Worm (Caenorhabditis elegans): ENCODE data around the gene rpb-6.
A peak's percentile ranks its signal among the peaks of the same experiment; 100 is the strongest.

Gene rpb-6

ce11 chrII:10570302-10570701, 8.9 kb upstream of the rpb-6 start, which contains the start of gene txt-13:
Gene txt-13 (plus strand): TSS chrII:10570602.
- TF ChIP-seq daf-16 (GFP tag; optimal IDR thresholded peaks at IDR 0.05), result no peak
- no peak for TF ChIP-seq daf-16 (tag; optimal IDR thresholded peaks at IDR 0.05)
- TF ChIP-seq F26F4.8 (GFP tag; conservative IDR thresholded peaks at IDR 0.05), result no peak
- no peak for TF ChIP-seq lin-1 (GFP tag; IDR thresholded peaks at IDR 0.05)
- TF ChIP-seq Y75B8A.6 (GFP tag; IDR thresholded peaks at IDR 0.05), result no peak
- TF ChIP-seq unc-39 (tag; optimal IDR thresholded peaks at IDR 0.05), result no peak
- no peak for TF ChIP-seq dmd-6 (GFP tag; IDR thresholded peaks at IDR 0.05)
- no peak for TF ChIP-seq mxl-3 (GFP tag; optimal IDR thresholded peaks at IDR 0.05)
- TF ChIP-seq F49E8.2 (tag; optimal IDR thresholded peaks at IDR 0.05; ENCODE audit: borderline replicate concordance), result no peak
- TF ChIP-seq madf-5 (GFP tag; IDR thresholded peaks at IDR 0.05), result no peak
- no peak for TF ChIP-seq R02D3.7 (tag; optimal IDR thresholded peaks at IDR 0.05)

- TF ChIP-seq aly-2 (tag; optimal IDR thresholded peaks at IDR 0.05) (no peak), sdz-12 (GFP tag; optimal IDR thresholded peaks at IDR 0.05) (no peak), ceh-20 (GFP tag; IDR thresholded peaks at IDR 0.05) (no peak), F10B5.3 (tag; optimal IDR thresholded peaks at IDR 0.05) (no peak)
Measured at ce11 chrII:10571967-10572366, 7.2 kb upstream of the rpb-6 start, which contains the start of gene C06A1.3. Gene C06A1.3 (plus strand): TSS chrII:10572267.

DNA sequence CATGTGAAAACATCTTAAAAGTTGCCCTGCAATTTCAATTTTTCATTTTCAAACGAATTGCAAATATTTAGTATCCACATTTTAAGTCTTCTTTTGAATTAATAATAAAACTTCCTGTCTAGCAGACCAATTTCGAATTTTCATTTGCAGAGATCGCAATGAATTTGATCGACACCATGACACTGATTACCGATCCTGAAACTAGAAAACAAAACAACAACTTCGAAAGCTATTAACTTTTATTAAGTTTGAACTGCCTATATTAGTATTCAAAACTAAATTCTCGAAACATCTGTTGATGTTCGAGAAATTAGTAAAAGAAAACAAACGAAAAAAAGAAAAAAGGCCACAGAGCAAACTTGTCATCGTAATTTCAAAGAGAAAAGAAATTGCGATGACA, 5.0 kb upstream of the rpb-6 start:
- TF ChIP-seq lin-39 (tag; optimal IDR thresholded peaks at IDR 0.05) (no peak), daf-19 (GFP tag; conservative IDR thresholded peaks at IDR 0.05) (no peak), nhr-25 (tag; optimal IDR thresholded peaks at IDR 0.05; ENCODE audit: borderline replicate concordance, insufficient read depth) (no peak), madf-5 (GFP tag; IDR thresholded peaks at IDR 0.05) (0 out of 4 replicates have a peak, but pooled peaks of 1 of the 2 experiments have one; percentile 16), lin-38 (GFP tag; IDR thresholded peaks at IDR 0.05) (peak; percentile 60), vab-7 (GFP tag; IDR thresholded peaks at IDR 0.05) (no peak), nhr-11 (tag; optimal IDR thresholded peaks at IDR 0.05) (no peak), duxl-1 (tag; optimal IDR thresholded peaks at IDR 0.05; ENCODE audit: poor library complexity) (peak; percentile 21)

ce11 chrII:10579655-10580054, 475 bp downstream of the rpb-6 start, which contains the start of gene dohh-1:
Gene dohh-1 (plus strand): TSS chrII:10579955.
- TF ChIP-seq F44E2.7 (GFP tag; IDR thresholded peaks at IDR 0.05) (no peak), nhr-48 (tag; optimal IDR thresholded peaks at IDR 0.05) (no peak), ces-1 (GFP tag; optimal IDR thresholded peaks at IDR 0.05) (no peak), aha-1 (tag) (no peak), R02D3.7 (tag; optimal IDR thresholded peaks at IDR 0.05) (no peak), nhr-76 (tag; optimal IDR thresholded peaks at IDR 0.05) (no peak), zip-11 (GFP tag; IDR thresholded peaks at IDR 0.05) (no peak), gei-8 (GFP tag; optimal IDR thresholded peaks at IDR 0.05) (no peak), unc-62 (GFP tag; optimal IDR thresholded peaks at IDR 0.05 in 1 of 2) (no peak), unc-62 (tag; optimal IDR thresholded peaks at IDR 0.05) (no peak), nhr-25 (tag; optimal IDR thresholded peaks at IDR 0.05; ENCODE audit: borderline replicate concordance, insufficient read depth) (no peak), dpl-1 (GFP tag; optimal IDR thresholded peaks at IDR 0.05) (no peak), nhr-28 (tag; optimal IDR thresholded peaks at IDR 0.05) (no peak)

- TF ChIP-seq egl-43 (GFP tag; IDR thresholded peaks at IDR 0.05) (0 out of 2 replicates have a peak, but pooled peaks have one; percentile 4), hmg-1.1 (GFP tag; IDR thresholded peaks at IDR 0.05) (no peak)
Measured at ce11 chrII:10580833-10581232, 1.7 kb downstream of the rpb-6 start, which contains the start of gene dap-3. Gene dap-3 (plus strand): TSS chrII:10581133.
